Worm (Caenorhabditis elegans) whole organism, midembryonic: ENCODE results near the gene glb-15.

Experiments used
- T22C8.4 ChIP-seq: fragments of 200-800 bp; sonication (Bioruptor generic); IDR thresholded peaks from 2 replicates; pipeline ENCODE4 v1.3.6; 2022; ENCODE audit warnings: missing genetic modification characterization, missing compliant biosample characterization
- cog-1 ChIP-seq: sonication (generic microtip); optimal IDR thresholded peaks from 2 replicates; lab custom pipeline; 2016; ENCODE audit warnings: missing genetic modification characterization, missing compliant biosample characterization
- flt-1 ChIP-seq: fragments of 200-800 bp; sonication (Bioruptor generic); IDR thresholded peaks from 2 replicates; pipeline ENCODE4 v1.3.6; 2022; ENCODE audit warnings: missing genetic modification characterization, missing compliant biosample characterization
- klf-2 ChIP-seq: fragments of 200-800 bp; sonication (Bioruptor generic); conservative IDR thresholded peaks from 2 replicates; pipeline ENCODE4 v1.3.6; 2022; ENCODE audit warnings: missing genetic modification reagents, missing genetic modification characterization, missing compliant biosample characterization
- med-1 ChIP-seq: sonication (generic microtip); optimal IDR thresholded peaks from 2 replicates; lab custom pipeline; 2017; ENCODE audit warnings: missing genetic modification characterization, mild to moderate bottlenecking, missing compliant biosample characterization, antibody characterized with exemption, missing genetic modification reagents; ENCODE audit not compliant: insufficient read depth
- ref-1 ChIP-seq: fragments of 200-800 bp; sonication (Bioruptor generic); conservative IDR thresholded peaks from 2 replicates; pipeline ENCODE4 v1.3.6; 2022; ENCODE audit warnings: missing genetic modification reagents, missing genetic modification characterization, missing compliant biosample characterization
- tab-1 ChIP-seq: fragments of 200-800 bp; sonication (Bioruptor generic); IDR thresholded peaks from 2 replicates; pipeline ENCODE4 v1.3.6; 2022; ENCODE audit warnings: missing genetic modification characterization, missing compliant biosample characterization
- ztf-23 ChIP-seq: fragments of 200-800 bp; sonication (Bioruptor generic); IDR thresholded peaks from 2 replicates; pipeline ENCODE4 v1.3.6; 2022; ENCODE audit warnings: missing genetic modification reagents, missing genetic modification characterization, missing compliant biosample characterization
- ztf-29 ChIP-seq: fragments of 200-800 bp; sonication (Bioruptor generic); IDR thresholded peaks from 2 replicates; pipeline ENCODE4 v1.3.6; 2022; ENCODE audit warnings: missing genetic modification reagents, missing genetic modification characterization, missing compliant biosample characterization

The glb-15 gene

ce11 chrV:11647821-11648220 is 29.7 kb upstream of the glb-15 start:
- TF ChIP-seq cog-1 (tag; lab: Kevin White, UChicago) (no peak), ref-1 (GFP tag; lab: Robert Waterston, UW) (no peak), T22C8.4 (GFP tag; lab: Robert Waterston, UW) (no peak), med-1 (no peak), tab-1 (no peak), flt-1 (GFP tag; lab: Robert Waterston, UW) (no peak), ztf-29 (no peak), ztf-23 (GFP tag; lab: Robert Waterston, UW) (no peak), klf-2 (GFP tag; lab: Robert Waterston, UW) (no peak)

- TF ChIP-seq cog-1 (tag; lab: Kevin White, UChicago) (no peak), flt-1 (GFP tag; lab: Robert Waterston, UW) (no peak), ztf-29 (no peak), ztf-23 (GFP tag; lab: Robert Waterston, UW) (no peak), med-1 (no peak), T22C8.4 (GFP tag; lab: Robert Waterston, UW) (no peak), klf-2 (GFP tag; lab: Robert Waterston, UW) (no peak), ref-1 (GFP tag; lab: Robert Waterston, UW) (no peak), tab-1 (no peak)
These were observed 27.2 kb upstream of the glb-15 start, which contains the start of gene skp-1 for ce11 chrV:11645244-11645643. Gene skp-1 (plus strand): TSS chrV:11645481.

ce11 chrV:11644166-11644565 is 26.1 kb upstream of the glb-15 start, which contains the start of gene bir-1:
Gene bir-1 (plus strand): TSS chrV:11644477.
- no peak for TF ChIP-seq tab-1
- TF ChIP-seq T22C8.4 (GFP tag; lab: Robert Waterston, UW): peak; percentile 76
- TF ChIP-seq med-1: no peak
- peak; percentile 11 for TF ChIP-seq cog-1 (tag; lab: Kevin White, UChicago)
- TF ChIP-seq ztf-23 (GFP tag; lab: Robert Waterston, UW): peak; percentile 69; the same call in 1 of the 2 replicates
- TF ChIP-seq flt-1 (GFP tag; lab: Robert Waterston, UW): no peak
- TF ChIP-seq ztf-29: no peak
- TF ChIP-seq ref-1 (GFP tag; lab: Robert Waterston, UW): peak; percentile 57; the same call in 1 of the 2 replicates
- TF ChIP-seq klf-2 (GFP tag; lab: Robert Waterston, UW): no peak

ce11 chrV:11641298-11641787 is 23.3 kb upstream of the glb-15 start:
- TF ChIP-seq T22C8.4 (GFP tag; lab: Robert Waterston, UW) (no peak), flt-1 (GFP tag; lab: Robert Waterston, UW) (no peak), klf-2 (GFP tag; lab: Robert Waterston, UW) (no peak), ztf-29 (no peak), ref-1 (GFP tag; lab: Robert Waterston, UW) (no peak), ztf-23 (GFP tag; lab: Robert Waterston, UW) (no peak), tab-1 (no peak), cog-1 (tag; lab: Kevin White, UChicago) (no peak), med-1 (no peak)

ce11 chrV:11638634-11639117 is 20.6 kb upstream of the glb-15 start:
- TF ChIP-seq ztf-23 (GFP tag; lab: Robert Waterston, UW) (0 out of 2 replicates have a peak, but pooled peaks have one; percentile 27), T22C8.4 (GFP tag; lab: Robert Waterston, UW) (no peak), ztf-29 (no peak), tab-1 (no peak)

- no peak for TF ChIP-seq ztf-23 (GFP tag; lab: Robert Waterston, UW)
- TF ChIP-seq klf-2 (GFP tag; lab: Robert Waterston, UW): no peak
- TF ChIP-seq flt-1 (GFP tag; lab: Robert Waterston, UW): no peak
- no peak for TF ChIP-seq med-1
These were observed 19.1 kb upstream of the glb-15 start, which contains the start of gene sipa-1 for ce11 chrV:11637191-11637590. Gene sipa-1 (minus strand): TSS chrV:11637291.

ce11 chrV:11635587-11635986 is 17.5 kb upstream of the glb-15 start:
- TF ChIP-seq ztf-29 (no peak), klf-2 (GFP tag; lab: Robert Waterston, UW) (no peak), T22C8.4 (GFP tag; lab: Robert Waterston, UW) (no peak), med-1 (no peak), ztf-23 (GFP tag; lab: Robert Waterston, UW) (no peak), cog-1 (tag; lab: Kevin White, UChicago) (no peak), ref-1 (GFP tag; lab: Robert Waterston, UW) (no peak)

ce11 chrV:11631128-11631527 is 13.1 kb upstream of the glb-15 start:
- TF ChIP-seq ref-1 (GFP tag; lab: Robert Waterston, UW) (no peak), T22C8.4 (GFP tag; lab: Robert Waterston, UW) (no peak), flt-1 (GFP tag; lab: Robert Waterston, UW) (no peak), cog-1 (tag; lab: Kevin White, UChicago) (no peak)

- TF ChIP-seq med-1 (no peak), ref-1 (GFP tag; lab: Robert Waterston, UW) (no peak), klf-2 (GFP tag; lab: Robert Waterston, UW) (no peak), ztf-23 (GFP tag; lab: Robert Waterston, UW) (no peak), tab-1 (no peak), cog-1 (tag; lab: Kevin White, UChicago) (no peak), ztf-29 (no peak)
These were observed 11.4 kb upstream of the glb-15 start, which contains the start of gene F35B12.10 for ce11 chrV:11629222-11630026. Gene F35B12.10 (minus strand): TSS chrV:11629272.

- TF ChIP-seq med-1 (no peak), ztf-29 (no peak), cog-1 (tag; lab: Kevin White, UChicago) (no peak), ztf-23 (GFP tag; lab: Robert Waterston, UW) (no peak), T22C8.4 (GFP tag; lab: Robert Waterston, UW) (no peak), klf-2 (GFP tag; lab: Robert Waterston, UW) (no peak), ref-1 (GFP tag; lab: Robert Waterston, UW) (no peak), tab-1 (no peak), flt-1 (GFP tag; lab: Robert Waterston, UW) (no peak)
These were observed 9.8 kb upstream of the glb-15 start for ce11 chrV:11627837-11628236.
